Worm (Caenorhabditis elegans) whole organism, young adult: ENCODE measurements around the gene npr-17.

Source experiments
- B0019.2 ChIP-seq: fragments of 200-800 bp; sonication (Bioruptor generic); conservative IDR thresholded peaks from 2 replicates; pipeline ENCODE4 v1.3.6; 2022; ENCODE audit warnings: missing genetic modification reagents, missing genetic modification characterization, missing compliant biosample characterization
- B0035.1 ChIP-seq: sonication (generic microtip); optimal IDR thresholded peaks from 2 replicates; lab custom pipeline; 2016; ENCODE audit warnings: missing genetic modification characterization, mild to moderate bottlenecking, missing compliant biosample characterization, missing genotype, missing genetic modification reagents
- F10E7.11 ChIP-seq: sonication (generic microtip); optimal IDR thresholded peaks from 2 replicates; lab custom pipeline; 2017; ENCODE audit warnings: mild to moderate bottlenecking, missing genetic modification characterization, moderate library complexity, missing compliant biosample characterization
- F23B12.7 ChIP-seq: sonication (generic microtip); optimal IDR thresholded peaks from 2 replicates; lab custom pipeline; 2017; ENCODE audit warnings: missing genetic modification characterization, mild to moderate bottlenecking, missing compliant biosample characterization, antibody characterized with exemption, moderate library complexity; ENCODE audit not compliant: insufficient read depth
- F33H1.4 ChIP-seq: fragments of 200-800 bp; sonication (Bioruptor generic); IDR thresholded peaks from 2 replicates; pipeline ENCODE4 v1.3.6; 2022; ENCODE audit warnings: missing genetic modification reagents, missing genetic modification characterization, missing compliant biosample characterization
- F39B2.1 ChIP-seq: fragments of 200-800 bp; sonication (Bioruptor generic); IDR thresholded peaks from 2 replicates; pipeline ENCODE4 v1.3.6; 2022; ENCODE audit warnings: missing genetic modification reagents, missing genetic modification characterization, missing compliant biosample characterization
- F49E8.2 ChIP-seq: sonication (generic microtip); optimal IDR thresholded peaks from 3 replicates; lab custom pipeline; 2017; ENCODE audit warnings: missing genetic modification characterization, mild to moderate bottlenecking, missing compliant biosample characterization, antibody characterized with exemption, moderate library complexity; ENCODE audit not compliant: insufficient read depth
- F52B5.7 ChIP-seq: sonication (generic microtip); optimal IDR thresholded peaks from 2 replicates; lab custom pipeline; 2016; ENCODE audit warnings: mild to moderate bottlenecking, missing genetic modification characterization, missing compliant biosample characterization
- F55B11.4 ChIP-seq: sonication (generic microtip); optimal IDR thresholded peaks from 2 replicates; lab custom pipeline; 2016; ENCODE audit warnings: missing compliant biosample characterization, missing genetic modification characterization, borderline replicate concordance; ENCODE audit not compliant: insufficient read depth
- K11D2.4 ChIP-seq: fragments of 200-800 bp; sonication (Bioruptor generic); IDR thresholded peaks from 2 replicates; pipeline ENCODE4 v1.3.6; 2022; ENCODE audit warnings: missing genetic modification reagents, missing genetic modification characterization, missing compliant biosample characterization
- K12H6.12 ChIP-seq: fragments of 200-800 bp; sonication (Bioruptor generic); optimal IDR thresholded peaks from 2 replicates; lab custom pipeline; 2018; ENCODE audit warnings: mild to moderate bottlenecking, missing genetic modification characterization, missing compliant biosample characterization
- T07F8.4 ChIP-seq: sonication (generic microtip); optimal IDR thresholded peaks from 2 replicates; lab custom pipeline; 2016; ENCODE audit warnings: mild to moderate bottlenecking, missing genetic modification characterization, moderate library complexity, missing compliant biosample characterization
- T26A5.8 ChIP-seq: sonication (generic microtip); optimal IDR thresholded peaks from 2 replicates; lab custom pipeline; 2016; ENCODE audit warnings: missing genetic modification characterization, missing compliant biosample characterization
- Y53G8AR.9 ChIP-seq: fragments of 200-800 bp; sonication (Bioruptor generic); conservative IDR thresholded peaks from 2 replicates; pipeline ENCODE4 v1.3.6; 2022; ENCODE audit warnings: missing genetic modification reagents, missing genetic modification characterization, missing compliant biosample characterization
- Y56A3A.18 ChIP-seq: fragments of 200-800 bp; sonication (Bioruptor generic); IDR thresholded peaks from 2 replicates; pipeline ENCODE4 v1.3.6; 2022; ENCODE audit warnings: missing genetic modification reagents, missing genetic modification characterization, missing compliant biosample characterization
- Y79H2A.3 ChIP-seq: fragments of 200-800 bp; sonication (Bioruptor generic); conservative IDR thresholded peaks from 2 replicates; pipeline ENCODE4 v1.3.6; 2022; ENCODE audit warnings: missing genetic modification reagents, missing genetic modification characterization, missing compliant biosample characterization
- ama-1 ChIP-seq, 3 experiments: fragments of 150-350 bp in 1 of 3; sonication (generic microtip) in 2 of 3; optimal IDR thresholded peaks; 2 replicates each; lab custom pipeline; 2014 to 2018; ENCODE audit warnings: missing biosample characterization in 2 of 3, missing genetic modification characterization in 2 of 3, missing genetic modification reagents in 2 of 3
- aptf-3 ChIP-seq: fragments of 200-800 bp; sonication (Bioruptor generic); IDR thresholded peaks from 2 replicates; pipeline ENCODE4 v1.3.6; 2022; ENCODE audit warnings: missing genetic modification characterization, missing compliant biosample characterization
- atf-7 ChIP-seq: sonication (generic microtip); optimal IDR thresholded peaks from 2 replicates; lab custom pipeline; 2017; ENCODE audit warnings: mild to moderate bottlenecking, missing genetic modification characterization, missing compliant biosample characterization
- attf-3 ChIP-seq: fragments of 200-800 bp; sonication (Bioruptor generic); conservative IDR thresholded peaks from 2 replicates; pipeline ENCODE4 v1.3.6; 2022; ENCODE audit warnings: missing genetic modification reagents, missing genetic modification characterization, missing compliant biosample characterization
- bed-2 ChIP-seq: fragments of 200-800 bp; sonication (Bioruptor generic); IDR thresholded peaks from 2 replicates; pipeline ENCODE4 v1.3.6; 2022; ENCODE audit warnings: missing genetic modification reagents, missing genetic modification characterization, missing compliant biosample characterization
- cebp-1 ChIP-seq, 2 experiments: fragments of 200-800 bp in 1 of 2; sonication (Bioruptor generic) in 1 of 2; sonication (generic microtip) in 1 of 2; IDR thresholded peaks in 1 of 2; optimal IDR thresholded peaks in 1 of 2; 2 replicates each; pipeline versions ENCODE4 v1.3.6 to Lab custom; 2017 to 2022; ENCODE audit warnings: missing compliant biosample characterization in 2 of 2, missing genetic modification characterization in 2 of 2, mild to moderate bottlenecking in 1 of 2, missing genetic modification reagents in 1 of 2, moderate library complexity in 1 of 2
- ceh-27 ChIP-seq: fragments of 200-800 bp; sonication (Bioruptor generic); optimal IDR thresholded peaks from 2 replicates; lab custom pipeline; 2018; ENCODE audit warnings: mild to moderate bottlenecking, missing genetic modification characterization, moderate library complexity, missing compliant biosample characterization
- ceh-58 ChIP-seq: fragments of 200-800 bp; sonication (Bioruptor generic); IDR thresholded peaks from 2 replicates; pipeline ENCODE4 v1.3.6; 2022; ENCODE audit warnings: missing genetic modification characterization, missing compliant biosample characterization
- dpff-1 ChIP-seq: sonication (generic microtip); optimal IDR thresholded peaks from 2 replicates; lab custom pipeline; 2017; ENCODE audit warnings: mild to moderate bottlenecking, missing genetic modification characterization, missing compliant biosample characterization
- egl-18 ChIP-seq: fragments of 200-800 bp; sonication (Bioruptor generic); IDR thresholded peaks from 2 replicates; pipeline ENCODE4 v1.3.6; 2022; ENCODE audit warnings: missing genetic modification reagents, missing genetic modification characterization, missing compliant biosample characterization
- egrh-3 ChIP-seq: fragments of 200-800 bp; sonication (Bioruptor generic); IDR thresholded peaks from 2 replicates; pipeline ENCODE4 v1.3.6; 2022; ENCODE audit warnings: missing genetic modification reagents, missing genetic modification characterization, missing compliant biosample characterization
- ekl-4 ChIP-seq: fragments of 200-800 bp; sonication (Bioruptor generic); IDR thresholded peaks from 2 replicates; pipeline ENCODE4 v1.3.6; 2022; ENCODE audit warnings: missing genetic modification reagents, missing genetic modification characterization, missing compliant biosample characterization
- gei-17 ChIP-seq: fragments of 200-800 bp; sonication (Bioruptor generic); optimal IDR thresholded peaks from 2 replicates; lab custom pipeline; 2018; ENCODE audit warnings: mild to moderate bottlenecking, missing genetic modification characterization, missing compliant biosample characterization
- hlh-26 ChIP-seq: fragments of 200-800 bp; sonication (Bioruptor generic); conservative IDR thresholded peaks from 2 replicates; pipeline ENCODE4 v1.3.6; 2022; ENCODE audit warnings: missing genetic modification reagents, missing genetic modification characterization, missing compliant biosample characterization
- hmg-20 ChIP-seq: fragments of 200-800 bp; sonication (Bioruptor generic); IDR thresholded peaks from 2 replicates; pipeline ENCODE4 v1.3.6; 2022; ENCODE audit warnings: missing genetic modification reagents, missing genetic modification characterization, missing compliant biosample characterization
- lin-40 ChIP-seq: sonication (generic microtip); optimal IDR thresholded peaks from 2 replicates; lab custom pipeline; 2016; ENCODE audit warnings: missing genetic modification characterization, mild to moderate bottlenecking, missing compliant biosample characterization, missing genotype, missing genetic modification reagents
- madf-3 ChIP-seq: fragments of 200-800 bp; sonication (Bioruptor generic); IDR thresholded peaks from 2 replicates; pipeline ENCODE4 v1.3.6; 2022; ENCODE audit warnings: missing genetic modification reagents, missing genetic modification characterization, missing compliant biosample characterization
- nfyb-1 ChIP-seq: fragments of 200-800 bp; sonication (Bioruptor generic); IDR thresholded peaks from 2 replicates; pipeline ENCODE4 v1.3.6; 2022; ENCODE audit warnings: missing genetic modification reagents, missing genetic modification characterization, missing compliant biosample characterization
- nhr-179 ChIP-seq: sonication (generic microtip); optimal IDR thresholded peaks from 2 replicates; lab custom pipeline; 2016; ENCODE audit warnings: mild to moderate bottlenecking, missing genetic modification characterization, missing compliant biosample characterization
- pha-4 ChIP-seq: fragments of 150-350 bp; sonication (generic microtip); optimal IDR thresholded peaks from 2 replicates; lab custom pipeline; 2014; ENCODE audit warnings: missing biosample characterization, missing genetic modification reagents, missing genetic modification characterization
- sdz-38 ChIP-seq: sonication (generic microtip); optimal IDR thresholded peaks from 2 replicates; lab custom pipeline; 2016; ENCODE audit warnings: missing genotype, missing genetic modification characterization, missing compliant biosample characterization
- sea-2 ChIP-seq: fragments of 200-800 bp; sonication (Bioruptor generic); IDR thresholded peaks from 2 replicates; pipeline ENCODE4 v1.3.6; 2022; ENCODE audit warnings: missing genetic modification characterization, missing compliant biosample characterization
- snpc-3.4 ChIP-seq: sonication (generic microtip); optimal IDR thresholded peaks from 2 replicates; lab custom pipeline; 2017; ENCODE audit warnings: missing genetic modification characterization, mild to moderate bottlenecking, missing compliant biosample characterization, antibody characterized with exemption, moderate library complexity, missing genotype, missing genetic modification reagents
- sptf-2 ChIP-seq: fragments of 200-800 bp; sonication (Bioruptor generic); optimal IDR thresholded peaks from 2 replicates; lab custom pipeline; 2018; ENCODE audit warnings: mild to moderate bottlenecking, missing genetic modification characterization, missing compliant biosample characterization
- tlf-1 ChIP-seq: fragments of 200-800 bp; sonication (Bioruptor generic); optimal IDR thresholded peaks from 2 replicates; lab custom pipeline; 2018; ENCODE audit warnings: mild to moderate bottlenecking, missing genetic modification characterization, missing compliant biosample characterization
- unc-130 ChIP-seq: sonication (generic microtip); optimal IDR thresholded peaks from 2 replicates; lab custom pipeline; 2016; ENCODE audit warnings: missing genetic modification reagents, missing genetic modification characterization, missing compliant biosample characterization
- ztf-26 ChIP-seq: sonication (generic microtip); optimal IDR thresholded peaks from 2 replicates; lab custom pipeline; 2017; ENCODE audit warnings: missing genetic modification characterization, missing compliant biosample characterization
- ztf-28 ChIP-seq: fragments of 200-800 bp; sonication (Bioruptor generic); IDR thresholded peaks from 2 replicates; pipeline ENCODE4 v1.3.6; 2022; ENCODE audit warnings: missing genetic modification reagents, missing genetic modification characterization, missing compliant biosample characterization

Gene npr-17

DNA sequence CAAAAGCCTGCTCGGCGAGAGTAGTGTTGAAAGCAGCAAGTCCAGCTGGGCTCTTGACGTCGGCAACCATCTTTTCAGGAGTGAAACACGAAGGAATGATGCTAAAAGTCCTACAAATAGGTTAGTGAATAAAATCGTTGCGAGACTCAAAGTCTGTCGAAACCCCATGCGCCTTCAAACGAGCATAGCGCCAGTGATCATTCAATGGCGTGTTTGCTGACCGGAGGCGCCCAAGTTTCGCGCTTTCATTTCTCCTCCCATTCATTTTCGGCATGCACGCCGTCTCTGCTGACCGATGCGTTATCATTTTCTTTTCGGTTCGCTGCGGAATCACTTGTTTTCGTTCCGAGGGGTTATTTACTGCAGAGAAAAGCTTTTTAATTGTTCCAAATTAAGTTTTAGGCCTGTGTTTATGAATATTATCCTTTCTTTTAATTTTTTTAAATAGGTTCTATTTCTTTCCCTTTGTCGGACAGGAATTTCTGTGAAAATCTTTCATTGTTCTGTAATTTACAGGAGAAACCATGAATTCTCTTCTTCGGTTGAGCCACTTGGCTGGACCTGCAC, 23.0 kb downstream of the npr-17 start, which contains the start of the genes eef-1B.1 and aco-2 (continued):
- TF ChIP-seq F55B11.4 (no peak), nhr-179 (tag; lab: Kevin White, UChicago) (no peak), unc-130 (GFP tag; lab: Kevin White, UChicago) (peak; percentile 33), ztf-28 (GFP tag; lab: Robert Waterston, UW) (no peak), tlf-1 (GFP tag; lab: Kevin White, UChicago) (peak; percentile 78), sea-2 (GFP tag; lab: Robert Waterston, UW) (no peak), attf-3 (GFP tag; lab: Robert Waterston, UW) (peak; percentile 72), F10E7.11 (tag; lab: Kevin White, UChicago) (no peak), T26A5.8 (tag; lab: Kevin White, UChicago) (no peak), ceh-58 (GFP tag; lab: Robert Waterston, UW) (no peak), madf-3 (peak; percentile 92), aptf-3 (GFP tag; lab: Robert Waterston, UW) (no peak), T07F8.4 (tag; lab: Kevin White, UChicago) (no peak), sdz-38 (tag; lab: Kevin White, UChicago) (no peak), K11D2.4 (GFP tag; lab: Robert Waterston, UW) (peak; percentile 84), egl-18 (GFP tag; lab: Robert Waterston, UW) (no peak), F39B2.1 (no peak), F52B5.7 (tag; lab: Kevin White, UChicago) (no peak), B0019.2 (no peak), ztf-26 (tag; lab: Kevin White, UChicago) (peak; percentile 74), hmg-20 (GFP tag; lab: Robert Waterston, UW) (no peak), nfyb-1 (GFP tag; lab: Robert Waterston, UW) (peak; percentile 85), bed-2 (GFP tag; lab: Robert Waterston, UW) (no peak), Y79H2A.3 (GFP tag; lab: Robert Waterston, UW) (no peak), dpff-1 (tag; lab: Kevin White, UChicago) (no peak), gei-17 (GFP tag; lab: Kevin White, UChicago) (peak; percentile 54), hlh-26 (GFP tag; lab: Robert Waterston, UW) (no peak), egrh-3 (GFP tag; lab: Robert Waterston, UW) (no peak), pha-4 (no peak), F33H1.4 (GFP tag; lab: Robert Waterston, UW) (peak; percentile 89), K12H6.12 (tag; lab: Kevin White, UChicago) (peak; percentile 52), F23B12.7 (tag; lab: Kevin White, UChicago) (peak; percentile 57)

DNA sequence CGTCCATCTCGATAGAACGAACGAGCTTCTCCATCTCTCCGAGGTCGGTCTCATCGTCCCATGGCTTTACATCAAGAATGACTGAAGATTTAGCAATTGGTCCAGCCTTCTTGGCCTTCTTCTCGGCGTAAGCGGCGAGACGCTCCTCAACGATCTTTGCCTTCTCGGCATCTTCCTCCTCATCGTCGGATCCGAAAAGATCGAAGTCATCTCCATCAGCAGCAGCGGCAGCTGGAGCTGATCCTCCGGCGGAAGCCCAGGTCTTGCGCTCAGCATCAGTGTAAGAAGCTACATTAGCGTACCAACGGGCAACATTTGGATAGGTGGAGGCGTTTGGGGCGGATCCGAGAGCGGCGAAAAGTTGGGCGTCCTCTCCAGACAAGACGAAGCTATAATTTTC, 23.6 kb downstream of the npr-17 start:
- TF ChIP-seq egrh-3 (GFP tag; lab: Robert Waterston, UW) = peak; percentile 22; the same call in 1 of the 2 replicates
- TF ChIP-seq cebp-1 (GFP tag; IDR thresholded peaks at IDR 0.05; lab: Robert Waterston, UW) = no peak
- TF ChIP-seq cebp-1 (tag; optimal IDR thresholded peaks at IDR 0.05; lab: Kevin White, UChicago) = no peak

DNA sequence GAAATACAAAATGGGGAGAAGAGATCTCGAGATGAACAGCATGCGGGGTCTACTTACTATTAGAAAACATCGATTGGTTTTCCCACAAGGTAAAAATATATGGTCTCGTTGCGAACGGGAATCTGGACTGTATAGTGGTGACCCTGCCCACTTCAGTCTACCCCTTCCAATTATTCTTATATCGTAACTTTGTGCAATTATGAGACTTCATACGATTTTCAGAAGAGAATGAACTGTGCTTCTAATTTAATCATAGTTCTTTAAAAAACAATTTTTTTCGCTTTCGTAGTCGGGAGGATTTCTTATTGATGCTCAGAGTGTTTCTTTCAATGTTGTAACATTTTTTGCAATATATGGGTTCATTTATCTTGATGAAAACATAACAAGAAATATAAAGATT, 24.2 kb downstream of the npr-17 start, which contains the start of gene F54H12.5:
TSS of gene F54H12.5 (minus strand) at position 101 of the 400 bp plus-strand sequence.
- TF ChIP-seq Y53G8AR.9 (0 out of 2 replicates have a peak, but pooled peaks have one; percentile 36), Y56A3A.18 (0 out of 2 replicates have a peak, but pooled peaks have one; percentile 48), nfyb-1 (GFP tag; lab: Robert Waterston, UW) (no peak), ztf-28 (GFP tag; lab: Robert Waterston, UW) (no peak), F39B2.1 (no peak), ekl-4 (0 out of 2 replicates have a peak, but pooled peaks have one; percentile 52), ceh-27 (no peak), lin-40 (tag; lab: Kevin White, UChicago) (no peak), bed-2 (GFP tag; lab: Robert Waterston, UW) (no peak), sptf-2 (GFP tag; lab: Kevin White, UChicago) (no peak), F49E8.2 (tag; lab: Kevin White, UChicago) (peak; percentile 10), madf-3 (0 out of 2 replicates have a peak, but pooled peaks have one; percentile 45), B0035.1 (tag; lab: Kevin White, UChicago) (no peak), ama-1 (optimal IDR thresholded peaks at IDR 0.05; lab: Kevin White, UChicago) (no peak), ama-1 (GFP tag; optimal IDR thresholded peaks at IDR 0.05; lab: Kevin White, UChicago) (peak in 1 of 2 experiments; percentile 15), snpc-3.4 (tag; lab: Kevin White, UChicago) (peak; percentile 21), F10E7.11 (tag; lab: Kevin White, UChicago) (no peak), atf-7 (tag; lab: Kevin White, UChicago) (no peak)
